Worm (Caenorhabditis elegans): ENCODE measurements around the gene C04H4.1.

ce11 chrII:7990192-7990591 is 31.5 kb downstream of the C04H4.1 start:
- TF ChIP-seq nhr-237 (tag; optimal IDR thresholded peaks at IDR 0.05) (no peak), nhr-12 (tag; optimal IDR thresholded peaks at IDR 0.05) (no peak), ztf-11 (tag; optimal IDR thresholded peaks at IDR 0.05) (no peak), ceh-83 (GFP tag; optimal IDR thresholded peaks at IDR 0.05) (no peak), nhr-76 (tag; optimal IDR thresholded peaks at IDR 0.05) (no peak), ham-2 (GFP tag; optimal IDR thresholded peaks at IDR 0.05) (no peak), drap-1 (GFP tag; optimal IDR thresholded peaks at IDR 0.05) (no peak), mls-2 (tag; optimal IDR thresholded peaks at IDR 0.05) (no peak), snpc-4 (tag; optimal IDR thresholded peaks at IDR 0.05) (no peak), unc-62 (GFP tag; optimal IDR thresholded peaks at IDR 0.05) (no peak), mep-1 (tag; optimal IDR thresholded peaks at IDR 0.05) (no peak)
